Worm (Caenorhabditis elegans): ENCODE measurements around the gene C23G10.11.

The C23G10.11 gene

DNA sequence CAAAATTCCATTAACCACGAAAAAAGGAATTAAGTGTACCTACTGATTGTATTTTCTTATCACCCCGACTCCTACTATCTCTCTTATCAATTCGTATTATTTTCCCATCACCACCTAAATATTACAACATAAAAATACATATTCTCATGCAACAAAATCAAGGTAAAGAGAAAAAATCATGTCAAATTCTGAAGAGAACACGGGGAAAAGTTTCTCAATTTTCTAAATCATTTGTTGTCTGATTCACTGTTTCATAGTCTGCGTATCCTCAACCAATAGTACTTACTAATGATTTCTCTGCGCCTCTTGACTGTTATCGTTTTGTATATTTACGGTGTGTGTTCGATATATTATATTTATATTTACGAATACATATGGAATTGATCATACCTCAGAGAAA, 16.5 kb upstream of the C23G10.11 start (continued):
- TF ChIP-seq nhr-25 (tag; optimal IDR thresholded peaks at IDR 0.05; ENCODE audit: borderline replicate concordance, insufficient read depth) (no peak), lin-29 (GFP tag; IDR thresholded peaks at IDR 0.05) (no peak), zag-1 (tag; optimal IDR thresholded peaks at IDR 0.05) (no peak), zfp-2 (tag; optimal IDR thresholded peaks at IDR 0.05) (no peak), pqm-1 (tag; optimal IDR thresholded peaks at IDR 0.05) (peak; percentile 95), rbr-2 (tag; optimal IDR thresholded peaks at IDR 0.05) (no peak), nhr-41 (GFP tag; IDR thresholded peaks at IDR 0.05) (no peak), ces-1 (GFP tag; optimal IDR thresholded peaks at IDR 0.05) (no peak), ctbp-1 (GFP tag; IDR thresholded peaks at IDR 0.05) (no peak), arid-1 (GFP tag; conservative IDR thresholded peaks at IDR 0.05) (no peak), T26A8.4 (GFP tag; IDR thresholded peaks at IDR 0.05) (no peak), dve-1 (tag; optimal IDR thresholded peaks at IDR 0.05; ENCODE audit: insufficient read depth) (peak; percentile 77), snpc-4 (tag; optimal IDR thresholded peaks at IDR 0.05) (no peak), aha-1 (tag) (no peak), nhr-11 (tag; optimal IDR thresholded peaks at IDR 0.05) (no peak), dmd-9 (GFP tag; IDR thresholded peaks at IDR 0.05) (no peak), zip-11 (GFP tag; IDR thresholded peaks at IDR 0.05) (no peak), snpc-1.2 (GFP tag; IDR thresholded peaks at IDR 0.05) (no peak), unc-62 (GFP tag; optimal IDR thresholded peaks at IDR 0.05 in 1 of 2) (no peak), unc-62 (tag; optimal IDR thresholded peaks at IDR 0.05) (no peak), unc-130 (GFP tag; optimal IDR thresholded peaks at IDR 0.05) (no peak), hif-1 (tag; optimal IDR thresholded peaks at IDR 0.05) (no peak), fkh-10 (GFP tag; optimal IDR thresholded peaks at IDR 0.05) (no peak), lin-39 (tag; optimal IDR thresholded peaks at IDR 0.05) (no peak), set-16 (GFP tag; IDR thresholded peaks at IDR 0.05) (no peak), dpl-1 (GFP tag; optimal IDR thresholded peaks at IDR 0.05) (no peak)

DNA sequence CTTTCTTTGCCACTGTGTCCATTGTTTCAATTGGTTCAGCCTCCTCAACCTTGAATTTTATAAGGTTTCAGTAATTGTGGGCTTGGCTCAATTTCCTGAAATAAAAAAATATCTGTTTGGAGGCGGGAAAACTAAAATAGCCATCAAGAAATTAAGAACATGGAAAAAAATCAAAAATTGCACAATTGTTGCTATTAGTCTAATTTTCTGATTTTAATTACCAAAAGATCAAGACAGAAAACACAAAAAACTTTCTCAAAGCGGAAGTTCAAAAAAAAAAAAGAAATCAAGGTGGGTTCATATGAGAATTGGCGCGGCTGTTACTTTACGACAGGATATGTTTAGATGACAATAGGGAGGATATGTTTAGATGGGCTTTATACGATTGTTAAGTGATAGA, 15.5 kb upstream of the C23G10.11 start, which contains the start of gene esyt-2:
TSS of gene esyt-2 (minus strand) at position 101 of the 400 bp plus-strand sequence.
- TF ChIP-seq ceh-82 (tag; optimal IDR thresholded peaks at IDR 0.05): no peak
- TF ChIP-seq nhr-42 (GFP tag; IDR thresholded peaks at IDR 0.05): no peak
- no peak for TF ChIP-seq daf-8 (GFP tag; IDR thresholded peaks at IDR 0.05)
- no peak for TF ChIP-seq arid-1 (GFP tag; conservative IDR thresholded peaks at IDR 0.05)
- no peak for TF ChIP-seq F49E8.2 (tag; optimal IDR thresholded peaks at IDR 0.05; ENCODE audit: borderline replicate concordance)
- TF ChIP-seq unc-62 (GFP tag; optimal IDR thresholded peaks at IDR 0.05 in 1 of 2): peak in 1 of 2 experiments; percentile 47
- TF ChIP-seq unc-62 (tag; optimal IDR thresholded peaks at IDR 0.05): no peak
- no peak for TF ChIP-seq lin-15B (tag; optimal IDR thresholded peaks at IDR 0.05)
- no peak for TF ChIP-seq egl-27 (tag; optimal IDR thresholded peaks at IDR 0.05)

DNA sequence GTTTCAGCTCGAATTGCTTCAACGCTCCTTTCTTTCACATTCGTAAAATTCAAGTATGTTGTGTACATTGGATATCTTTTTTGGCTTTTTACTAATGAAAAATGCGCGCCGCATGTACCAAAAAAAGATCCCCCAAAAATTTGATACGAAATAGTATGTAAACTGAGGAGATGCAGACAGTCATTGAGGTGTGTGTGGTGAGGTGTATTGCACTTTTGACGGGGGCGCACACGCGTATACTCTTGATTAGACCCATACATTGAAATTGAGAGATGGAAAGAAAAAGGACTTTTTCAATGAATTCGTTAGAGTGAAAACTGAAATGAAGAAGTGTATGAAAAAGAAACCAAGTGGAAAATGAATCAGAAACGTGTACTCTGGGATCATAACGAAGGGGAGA, 6.0 kb upstream of the C23G10.11 start:
- no peak for TF ChIP-seq nhr-48 (tag; optimal IDR thresholded peaks at IDR 0.05)
- no peak for TF ChIP-seq R02D3.7 (tag; optimal IDR thresholded peaks at IDR 0.05)
- no peak for TF ChIP-seq sdz-12 (GFP tag; optimal IDR thresholded peaks at IDR 0.05)
- peak; percentile 56 for TF ChIP-seq aha-1 (tag)
- no peak for TF ChIP-seq mxl-3 (GFP tag; optimal IDR thresholded peaks at IDR 0.05)
- no peak for TF ChIP-seq duxl-1 (tag; optimal IDR thresholded peaks at IDR 0.05; ENCODE audit: poor library complexity)

DNA sequence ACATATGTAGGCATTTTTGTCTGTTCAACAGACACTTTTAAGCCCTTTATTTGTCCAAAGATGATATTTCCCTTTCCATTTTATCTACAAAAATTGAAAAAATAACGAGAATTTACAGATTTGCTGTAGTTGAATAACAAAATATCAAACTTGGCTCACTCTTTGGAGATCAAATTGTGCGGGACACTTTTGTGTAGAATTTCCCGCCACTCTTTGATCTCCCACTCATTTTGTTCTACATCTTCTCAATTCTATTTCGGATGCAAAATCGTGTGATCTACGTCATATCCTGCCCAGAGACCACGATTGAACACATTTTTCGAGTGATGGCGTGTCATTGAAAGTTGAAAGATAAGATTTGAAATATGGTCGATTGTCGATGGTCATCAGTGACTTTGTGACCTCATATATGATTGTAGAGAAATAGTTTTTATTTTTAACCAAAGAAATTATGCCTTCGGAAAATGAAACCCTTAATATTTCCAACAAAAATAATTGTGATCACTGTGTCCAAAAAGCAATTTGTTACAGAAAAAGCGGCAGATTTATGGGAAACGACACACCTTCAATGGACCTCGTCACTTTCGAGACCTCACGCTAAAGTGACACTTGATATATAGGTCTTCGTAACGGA, 1.6 kb upstream of the C23G10.11 start, which contains the start of gene hot-4:
TSS of gene hot-4 (plus strand) at position 584 of the 634 bp plus-strand sequence.
- TF ChIP-seq nhr-6 (tag; optimal IDR thresholded peaks at IDR 0.05) (no peak), spr-1 (tag; optimal IDR thresholded peaks at IDR 0.05) (no peak), lim-7 (GFP tag; IDR thresholded peaks at IDR 0.05) (no peak), jun-1 (tag; optimal IDR thresholded peaks at IDR 0.05) (no peak), nhr-10 (tag; optimal IDR thresholded peaks at IDR 0.05) (no peak), ama-1 (optimal IDR thresholded peaks at IDR 0.05) (no peak), aly-2 (tag; optimal IDR thresholded peaks at IDR 0.05) (no peak), ceh-20 (GFP tag; IDR thresholded peaks at IDR 0.05) (no peak), lin-38 (GFP tag; IDR thresholded peaks at IDR 0.05) (no peak), nhr-42 (GFP tag; IDR thresholded peaks at IDR 0.05) (no peak), unc-39 (tag; optimal IDR thresholded peaks at IDR 0.05) (no peak), F26F4.8 (GFP tag; conservative IDR thresholded peaks at IDR 0.05) (no peak), lsy-2 (tag; optimal IDR thresholded peaks at IDR 0.05) (no peak), egl-43 (GFP tag; IDR thresholded peaks at IDR 0.05) (no peak)
